Fruit fly (Drosophila melanogaster) whole organism: Measurements from ENCODE around the gene Dab.

ENCODE experiments used
- CG8478 ChIP-seq: fragments of >200 bp; optimal IDR thresholded peaks from 2 replicates; lab custom pipeline; 2018; ENCODE audit warnings: inconsistent platforms
- Dll ChIP-seq: fragments of >200 bp; optimal IDR thresholded peaks from 2 replicates; lab custom pipeline; 2017
- EcR ChIP-seq, 2 experiments: fragments of >200 bp; optimal IDR thresholded peaks; 2 replicates each; lab custom pipeline; 2017; ENCODE audit warnings: missing biosample characterization in 2 of 2, missing genetic modification characterization in 2 of 2, missing genetic modification reagents in 2 of 2
- pan ChIP-seq: fragments of >200 bp; optimal IDR thresholded peaks from 2 replicates; lab custom pipeline; 2017
- psq ChIP-seq: fragments of >200 bp; optimal IDR thresholded peaks from 2 replicates; lab custom pipeline; 2017
- usp ChIP-seq: fragments of >200 bp; optimal IDR thresholded peaks from 2 replicates; lab custom pipeline; 2017; ENCODE audit warnings: missing biosample characterization, missing genetic modification characterization, mixed read lengths

Dab gene

DNA sequence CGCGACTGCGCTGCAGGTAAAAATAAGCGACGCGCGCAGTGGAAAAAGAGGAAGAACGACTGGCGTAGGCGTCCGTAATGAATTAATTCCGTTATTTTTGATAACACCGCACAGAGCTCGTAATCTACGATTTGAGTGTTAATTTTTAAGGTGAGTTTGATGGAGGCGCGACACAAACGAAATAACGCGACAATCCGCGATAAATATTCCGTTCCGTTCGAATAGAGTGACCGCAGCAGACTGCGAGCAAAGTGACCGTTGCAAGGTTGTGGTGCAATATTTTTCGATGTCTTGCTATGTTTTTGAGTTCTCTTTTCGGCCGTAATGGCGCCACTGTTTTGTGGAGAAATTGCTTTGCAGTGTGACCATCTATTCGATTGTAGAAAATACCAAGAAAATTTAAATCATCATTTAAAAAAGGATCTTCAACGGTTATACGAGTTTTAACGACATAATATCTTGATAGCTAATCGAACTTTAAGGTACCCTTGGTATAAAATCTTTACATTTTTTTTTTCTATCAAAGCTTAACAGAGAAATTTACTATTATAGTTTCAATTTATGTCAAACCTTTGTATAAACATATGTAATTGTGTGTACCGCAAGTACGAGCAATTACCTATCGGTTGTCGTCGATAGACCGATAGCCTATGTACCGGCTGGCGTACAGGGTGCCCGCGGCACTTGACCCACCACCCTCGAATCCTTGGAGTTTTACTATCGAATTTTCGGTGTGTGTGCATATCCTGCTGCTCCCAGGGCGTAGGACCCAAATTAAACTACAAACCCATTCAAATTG is at the start of gene Dab, which contains the start of the genes CG43954 and Lasp:
Gene Dab (plus strand): TSS at position 697 of the 799 bp plus-strand sequence.
Gene CG43954 (minus strand): TSS at position 248 of the 799 bp plus-strand sequence.
Gene Lasp (minus strand): TSS at position 248 of the 799 bp plus-strand sequence.
- TF ChIP-seq CG8478 (lab: Kevin White, UChicago) = no peak
- no peak for TF ChIP-seq usp (GFP tag; lab: Kevin White, UChicago)
- TF ChIP-seq psq (lab: Kevin White, UChicago) = no peak
- no peak for TF ChIP-seq EcR (GFP tag; optimal IDR thresholded peaks at IDR 0.05; lab: Kevin White, UChicago)
- no peak for TF ChIP-seq Dll (lab: Kevin White, UChicago)
- no peak for TF ChIP-seq pan (lab: Kevin White, UChicago)

dm6 chr3L:16664146-16664722 is 47.7 kb upstream of the Dab start:
- no peak for TF ChIP-seq psq (lab: Kevin White, UChicago)

DNA sequence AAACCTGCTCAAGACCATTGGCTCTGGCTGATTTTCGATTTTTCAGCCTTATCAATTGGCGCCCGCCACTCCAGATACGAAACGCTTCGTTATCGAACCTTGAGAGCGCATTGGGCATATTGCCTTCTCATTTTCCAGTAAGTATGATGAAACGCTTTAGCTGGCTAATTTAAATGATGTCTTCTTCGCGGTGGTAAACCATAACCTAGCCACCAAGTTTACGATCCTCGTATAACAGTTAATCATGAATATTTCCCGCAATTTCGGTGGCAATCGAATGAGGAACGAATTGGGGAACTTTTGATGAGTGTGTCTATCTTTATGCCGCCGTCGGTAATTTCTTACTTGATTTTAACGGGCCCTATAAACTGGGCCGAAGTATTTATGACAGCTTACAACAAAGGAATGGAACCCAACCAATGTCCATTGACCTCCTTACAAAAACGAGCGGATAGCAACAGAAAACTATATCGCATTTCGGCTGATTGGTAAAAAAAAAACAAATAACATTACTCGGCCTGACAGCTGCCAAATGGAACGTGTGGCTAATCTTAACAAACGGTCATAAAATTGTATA is 45.4 kb upstream of the Dab start:
- TF ChIP-seq Dll (lab: Kevin White, UChicago) (no peak), pan (lab: Kevin White, UChicago) (no peak), CG8478 (lab: Kevin White, UChicago) (no peak), psq (lab: Kevin White, UChicago) (no peak)

dm6 chr3L:16667663-16668465 is 44.1 kb upstream of the Dab start, which contains the start of gene Galphaf:
Galphaf (minus strand) TSS chr3L:16667934.
- TF ChIP-seq pan (lab: Kevin White, UChicago) = no peak
- TF ChIP-seq psq (lab: Kevin White, UChicago) = no peak
- no peak for TF ChIP-seq Dll (lab: Kevin White, UChicago)
- no peak for TF ChIP-seq CG8478 (lab: Kevin White, UChicago)
- no peak for TF ChIP-seq usp (GFP tag; lab: Kevin White, UChicago)
- TF ChIP-seq EcR (GFP tag; optimal IDR thresholded peaks at IDR 0.05; lab: Kevin White, UChicago) = no peak

DNA sequence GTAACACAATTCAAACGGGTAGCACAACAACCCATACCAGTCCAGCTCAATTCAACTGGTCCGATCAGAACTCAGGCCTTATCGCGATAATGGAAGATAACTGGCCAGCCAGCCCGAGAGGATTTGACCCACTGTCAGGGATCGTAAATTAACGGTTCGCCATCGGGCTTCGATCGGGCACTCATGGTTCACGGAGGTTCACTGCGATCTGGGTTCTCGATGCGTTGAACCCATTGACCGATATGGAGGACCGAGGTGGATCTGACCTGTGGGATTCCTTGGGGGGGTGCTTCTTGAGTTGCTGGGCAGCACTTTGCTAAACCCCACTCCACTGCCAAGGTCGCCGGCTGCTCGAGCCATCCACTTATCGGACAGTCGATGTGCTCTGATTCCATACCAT is 43.1 kb upstream of the Dab start:
- TF ChIP-seq EcR (GFP tag; optimal IDR thresholded peaks at IDR 0.05; lab: Kevin White, UChicago) (no peak), psq (lab: Kevin White, UChicago) (no peak), Dll (lab: Kevin White, UChicago) (no peak), usp (GFP tag; lab: Kevin White, UChicago) (no peak), pan (lab: Kevin White, UChicago) (no peak), CG8478 (lab: Kevin White, UChicago) (no peak)

- TF ChIP-seq usp (GFP tag; lab: Kevin White, UChicago) = no peak
- TF ChIP-seq EcR (GFP tag; optimal IDR thresholded peaks at IDR 0.05; lab: Kevin White, UChicago) = no peak
- no peak for TF ChIP-seq pan (lab: Kevin White, UChicago)
- no peak for TF ChIP-seq psq (lab: Kevin White, UChicago)
- no peak for TF ChIP-seq Dll (lab: Kevin White, UChicago)
- TF ChIP-seq CG8478 (lab: Kevin White, UChicago) = no peak
These were observed 41.7 kb upstream of the Dab start for dm6 chr3L:16670195-16670594.

DNA sequence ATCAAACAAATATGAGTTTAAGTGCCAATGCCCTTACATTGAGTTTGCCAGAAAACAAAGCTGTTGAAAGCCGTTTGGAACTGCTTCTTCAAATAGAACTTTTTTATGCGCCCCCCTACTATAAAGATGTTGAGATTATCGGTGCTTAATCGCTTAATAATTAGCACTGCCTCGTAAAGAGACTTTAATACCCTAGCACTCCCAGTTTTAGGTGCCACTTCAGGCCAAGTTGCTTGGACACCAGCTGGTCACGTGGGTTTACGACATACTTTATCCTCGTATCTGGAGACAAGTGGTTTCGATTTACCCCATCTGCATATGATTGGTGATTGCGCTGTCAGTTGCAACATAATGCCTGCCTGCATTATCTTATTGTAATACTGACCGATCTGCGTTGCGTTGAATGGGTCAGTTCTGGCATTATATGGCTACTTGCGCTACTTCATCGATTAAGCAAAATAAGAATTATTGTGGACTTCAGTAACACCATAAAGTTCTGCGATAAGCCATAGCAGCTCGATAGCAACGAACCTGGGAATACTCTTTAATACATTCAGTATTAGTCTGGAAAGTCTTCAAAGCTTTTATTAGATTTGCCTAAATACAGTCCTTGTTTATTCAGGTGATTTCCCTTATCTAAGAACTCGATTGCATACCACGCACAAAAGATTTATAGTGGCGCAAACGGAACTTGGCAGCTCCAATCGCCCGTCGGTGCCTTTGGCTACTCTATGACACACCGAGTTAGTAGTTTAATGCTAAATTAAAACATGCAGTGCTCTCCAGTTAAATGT is 40.8 kb upstream of the Dab start:
- TF ChIP-seq pan (lab: Kevin White, UChicago) (no peak), usp (GFP tag; lab: Kevin White, UChicago) (no peak), Dll (lab: Kevin White, UChicago) (no peak), CG8478 (lab: Kevin White, UChicago) (no peak), EcR (GFP tag; optimal IDR thresholded peaks at IDR 0.05; lab: Kevin White, UChicago) (no peak), psq (lab: Kevin White, UChicago) (no peak)

DNA sequence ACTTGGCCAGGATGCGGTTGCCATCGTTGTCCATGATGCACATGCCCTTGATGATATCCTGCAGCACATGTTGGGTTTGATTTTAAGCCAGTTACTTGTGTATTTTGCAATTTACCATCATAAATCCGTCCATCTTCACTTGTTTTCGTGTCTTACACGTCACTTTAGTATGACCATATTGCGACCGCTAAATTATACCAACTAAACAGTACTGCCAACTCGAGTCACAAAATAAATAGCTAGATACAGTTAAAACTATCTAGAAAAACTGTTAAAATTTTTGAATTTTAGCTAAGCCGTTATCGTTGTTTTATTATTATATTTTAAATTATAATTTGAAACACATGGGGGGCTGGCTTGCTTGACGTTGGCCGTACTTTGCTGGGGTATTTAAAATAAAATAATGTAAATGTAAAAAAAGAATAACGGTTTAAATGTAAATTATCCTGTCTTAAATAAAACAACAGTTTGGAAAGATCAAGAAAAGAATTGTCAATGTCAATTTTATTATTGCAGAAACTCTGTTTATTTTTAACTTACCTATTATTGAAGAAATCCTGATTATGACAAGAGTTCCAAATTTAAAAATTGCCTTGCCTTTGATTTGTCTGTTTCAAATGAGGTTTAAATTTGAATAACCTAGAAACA is 38.4 kb upstream of the Dab start, which contains the start of the genes zetaCOP and CG13032:
Gene zetaCOP (minus strand): TSS at position 189 of the 648 bp plus-strand sequence.
Gene CG13032 (plus strand): TSS at position 598 of the 648 bp plus-strand sequence.
- TF ChIP-seq usp (GFP tag; lab: Kevin White, UChicago) (no peak), EcR (GFP tag; optimal IDR thresholded peaks at IDR 0.05; lab: Kevin White, UChicago) (no peak), pan (lab: Kevin White, UChicago) (no peak), CG8478 (lab: Kevin White, UChicago) (no peak), psq (lab: Kevin White, UChicago) (no peak), Dll (lab: Kevin White, UChicago) (no peak)

DNA sequence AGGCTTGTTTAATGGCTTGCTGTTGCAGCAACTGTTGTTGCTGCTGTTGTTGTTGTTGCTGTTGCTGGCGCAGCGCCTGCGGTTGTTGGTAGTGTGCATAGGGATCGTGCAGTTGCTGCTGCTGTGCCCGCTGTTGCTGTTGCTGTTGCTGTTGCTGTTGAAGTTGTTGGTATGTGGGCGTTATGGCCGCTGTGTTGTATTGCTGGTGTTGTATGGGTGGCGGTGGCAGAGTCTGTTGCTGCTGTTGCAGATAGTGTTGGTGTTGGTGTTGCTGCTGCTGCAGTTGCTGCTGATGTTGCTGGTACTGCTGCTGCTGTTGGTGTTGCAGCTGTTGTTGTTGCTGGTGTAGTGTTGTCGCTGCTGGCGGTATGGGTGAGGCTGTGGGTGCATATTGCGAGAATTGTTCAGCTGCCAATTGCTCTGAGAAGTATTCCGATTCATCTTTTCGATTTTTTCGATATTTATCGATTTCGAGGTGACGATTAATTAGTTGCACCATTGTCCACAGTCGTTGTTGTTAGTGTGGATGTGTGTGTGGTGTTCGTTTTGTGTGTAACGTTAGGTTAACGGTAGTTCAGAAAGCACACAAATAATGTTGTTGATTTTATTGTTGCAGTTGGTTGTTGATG is 32.3 kb upstream of the Dab start:
- TF ChIP-seq psq (lab: Kevin White, UChicago) = no peak
- TF ChIP-seq usp (GFP tag; lab: Kevin White, UChicago) = no peak
- no peak for TF ChIP-seq EcR (GFP tag; optimal IDR thresholded peaks at IDR 0.05; lab: Kevin White, UChicago)
- TF ChIP-seq Dll (lab: Kevin White, UChicago) = no peak
- TF ChIP-seq pan (lab: Kevin White, UChicago) = no peak
- no peak for TF ChIP-seq CG8478 (lab: Kevin White, UChicago)
